Fruit fly (Drosophila melanogaster): Measurements from ENCODE around the gene Tpt.

dm6 chr3L:8369456-8369855, 35.6 kb downstream of the Tpt start:
- TF ChIP-seq CG8478 (optimal IDR thresholded peaks at IDR 0.05) (no peak), CTCF (optimal IDR thresholded peaks at IDR 0.05) (no peak)

All from S2 (cell line).